Fruit fly (Drosophila melanogaster) Kc167 (cell line): ENCODE data around the gene Gr94a.

Experiments used
- Myc ChIP-seq: fragments of >200 bp; optimal IDR thresholded peaks from 2 replicates; lab custom pipeline; 2017; ENCODE audit warnings: missing external identifiers
- Sin3A ChIP-seq: fragments of >200 bp; optimal IDR thresholded peaks from 2 replicates; lab custom pipeline; 2018; ENCODE audit warnings: missing external identifiers
- insv ChIP-seq: fragments of >200 bp; optimal IDR thresholded peaks from 3 replicates; lab custom pipeline; 2018; ENCODE audit warnings: missing external identifiers

DNA sequence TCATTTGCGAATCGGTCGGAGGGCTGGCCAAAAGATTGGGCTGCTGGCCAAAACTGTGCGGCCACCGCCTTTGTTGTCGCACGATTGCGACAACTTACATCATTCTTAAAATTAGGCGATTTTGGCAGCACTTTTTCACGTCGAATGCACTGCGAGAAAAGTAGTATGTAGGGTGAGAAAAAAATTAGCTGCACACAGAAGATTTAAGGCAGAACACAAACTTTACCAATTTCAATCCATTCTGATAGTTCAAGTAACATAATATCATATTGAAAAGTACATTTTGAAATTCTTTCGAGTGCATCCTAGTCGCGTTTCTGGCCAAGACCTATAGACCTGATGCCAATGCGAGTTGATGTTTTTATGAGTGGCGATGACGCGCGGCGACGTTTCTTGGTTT is 23.0 kb upstream of the Gr94a start:
- TF ChIP-seq Myc (lab: Kevin White, UChicago) (no peak), insv (lab: Kevin White, UChicago) (no peak), Sin3A (lab: Kevin White, UChicago) (no peak)
